Fruit fly (Drosophila melanogaster): Measurements from ENCODE around the gene Klp98A.

Gene Klp98A

DNA sequence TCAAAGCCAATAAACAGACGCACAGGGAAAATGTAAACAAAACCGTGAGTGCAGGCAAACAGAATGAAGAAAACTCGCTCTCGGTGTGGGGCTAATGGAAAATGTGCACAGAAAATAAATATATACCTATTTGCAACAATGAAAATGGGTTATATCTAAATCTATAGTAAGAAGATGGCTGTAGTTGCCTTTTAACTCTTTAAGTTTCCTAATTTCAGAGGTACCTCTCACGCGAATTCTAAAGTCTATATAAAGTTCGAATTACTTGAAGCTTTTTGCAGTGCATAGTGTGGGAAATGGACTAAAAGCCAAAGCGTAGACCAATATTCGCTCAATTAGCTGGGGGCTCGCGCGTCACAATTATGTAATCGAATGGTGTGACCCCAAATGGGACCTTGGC is 4.0 kb downstream of the Klp98A start (continued):
- TF ChIP-seq crp (GFP tag; optimal IDR thresholded peaks at IDR 0.05) (peak in 1 of 2 experiments; percentile 17), zen2 (GFP tag; IDR thresholded peaks at IDR 0.05; ENCODE audit: partially characterized antibody) (no peak), CG15011 (GFP tag; optimal IDR thresholded peaks at IDR 0.05) (peak; percentile 55), Elba2 (GFP tag; optimal IDR thresholded peaks at IDR 0.05) (no peak), CG9797 (GFP tag; optimal IDR thresholded peaks at IDR 0.05) (no peak), Hsf (GFP tag; optimal IDR thresholded peaks at IDR 0.05) (peak; percentile 79), NC2α (GFP tag; optimal IDR thresholded peaks at IDR 0.05) (no peak), CG6854 (GFP tag; optimal IDR thresholded peaks at IDR 0.05) (peak; percentile 34), D (optimal IDR thresholded peaks at IDR 0.05) (no peak), D (GFP tag; optimal IDR thresholded peaks at IDR 0.05) (peak; percentile 85), ase (GFP tag; IDR thresholded peaks at IDR 0.05) (peak; percentile 73), Hr39 (optimal IDR thresholded peaks at IDR 0.05) (no peak), CG4707 (GFP tag; optimal IDR thresholded peaks at IDR 0.05) (peak; percentile 71), CG2199 (GFP tag; IDR thresholded peaks at IDR 0.05) (peak; percentile 57; the same call in 1 of the 3 replicates), Atf6 (GFP tag; IDR thresholded peaks at IDR 0.05) (peak; percentile 77), dysf (GFP tag; IDR thresholded peaks at IDR 0.05) (peak; percentile 90), fru (optimal IDR thresholded peaks at IDR 0.05) (no peak), z (GFP tag; IDR thresholded peaks at IDR 0.05) (0 out of 3 replicates have a peak, but pooled peaks have one; percentile 18), CG17829 (tag; optimal IDR thresholded peaks at IDR 0.05) (peak; percentile 80), luna (GFP tag; optimal IDR thresholded peaks at IDR 0.05) (no peak), kah (GFP tag; optimal IDR thresholded peaks at IDR 0.05) (peak; percentile 72), pnt (GFP tag; optimal IDR thresholded peaks at IDR 0.05) (peak; percentile 81), CG18011 (GFP tag; optimal IDR thresholded peaks at IDR 0.05) (peak; percentile 28), caup (GFP tag; optimal IDR thresholded peaks at IDR 0.05; ENCODE audit: severe bottlenecking) (peak; percentile 58), CG16815 (GFP tag; optimal IDR thresholded peaks at IDR 0.05) (peak; percentile 69), Hand (GFP tag; optimal IDR thresholded peaks at IDR 0.05) (peak; percentile 51), CG17359 (tag; optimal IDR thresholded peaks at IDR 0.05) (peak; percentile 90), Rfx (GFP tag; IDR thresholded peaks at IDR 0.05) (peak; percentile 77), Mes4 (GFP tag; optimal IDR thresholded peaks at IDR 0.05) (peak; percentile 75), amos (GFP tag; IDR thresholded peaks at IDR 0.05; ENCODE audit: partially characterized antibody) (no peak), Dll (GFP tag; IDR thresholded peaks at IDR 0.05; ENCODE audit: partially characterized antibody) (no peak), toy (GFP tag; IDR thresholded peaks at IDR 0.05) (0 out of 2 replicates have a peak, but pooled peaks have one; percentile 56), Opbp (GFP tag; IDR thresholded peaks at IDR 0.05; ENCODE audit: partially characterized antibody) (no peak), Antp (GFP tag; optimal IDR thresholded peaks at IDR 0.05) (peak; percentile 70), H15 (GFP tag; IDR thresholded peaks at IDR 0.05) (peak; percentile 78), CG3995 (GFP tag; optimal IDR thresholded peaks at IDR 0.05) (no peak), unpg (GFP tag; optimal IDR thresholded peaks at IDR 0.05) (peak; percentile 89), CG5245 (GFP tag; optimal IDR thresholded peaks at IDR 0.05) (peak; percentile 81), seq (GFP tag; IDR thresholded peaks at IDR 0.05) (peak; percentile 50; the same call in 1 of the 2 replicates), lbe (GFP tag; optimal IDR thresholded peaks at IDR 0.05) (no peak), CG4854 (GFP tag; optimal IDR thresholded peaks at IDR 0.05) (peak; percentile 25), CG8388 (GFP tag; optimal IDR thresholded peaks at IDR 0.05) (peak; percentile 82), CG10959 (GFP tag; IDR thresholded peaks at IDR 0.05) (peak; percentile 84), MTF-1 (GFP tag; optimal IDR thresholded peaks at IDR 0.05; ENCODE audit: borderline replicate concordance) (peak; percentile 74), aop (GFP tag; IDR thresholded peaks at IDR 0.05) (peak; percentile 57; the same call in 1 of the 2 replicates), CG16779 (GFP tag; IDR thresholded peaks at IDR 0.05) (peak; percentile 16; the same call in 1 of the 2 replicates), dm (GFP tag; optimal IDR thresholded peaks at IDR 0.05) (peak; percentile 68), BEAF-32 (GFP tag; optimal IDR thresholded peaks at IDR 0.05) (no peak), CG2120 (GFP tag; optimal IDR thresholded peaks at IDR 0.05) (peak; percentile 68), CTCF (GFP tag; optimal IDR thresholded peaks at IDR 0.05) (peak; percentile 8), her (GFP tag; optimal IDR thresholded peaks at IDR 0.05) (peak; percentile 34), Sry-β (GFP tag; optimal IDR thresholded peaks at IDR 0.05) (no peak)
